Worm (Caenorhabditis elegans) whole organism, dauer: ENCODE results near the gene ceh-7.

Experiments used
- unc-62 ChIP-seq: sonication (generic microtip); optimal IDR thresholded peaks from 2 replicates; lab custom pipeline; 2017; ENCODE audit warnings: missing biosample characterization, missing genetic modification reagents, missing genetic modification characterization

The ceh-7 gene

DNA sequence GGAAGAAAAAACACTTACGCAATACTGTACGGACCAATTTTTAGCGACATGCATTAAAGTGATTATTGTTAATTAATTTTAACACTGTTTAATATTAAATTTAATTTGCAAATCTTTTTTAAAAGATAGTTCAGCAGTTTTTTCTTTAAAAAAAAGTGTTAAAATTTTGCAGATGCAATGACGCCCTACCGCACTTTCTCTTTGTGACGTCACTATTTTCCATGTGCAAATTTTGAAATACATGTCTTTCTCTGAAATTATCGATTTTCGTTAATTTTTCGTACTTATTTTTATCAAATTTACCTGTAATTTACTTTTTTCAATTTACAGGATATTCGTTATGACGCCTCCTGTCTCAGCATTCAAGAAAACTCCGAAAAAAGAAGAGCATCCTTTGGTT is 42.1 kb downstream of the ceh-7 start, which contains the start of the genes piga-1 and eif-2Bepsilon:
TSS of gene piga-1 (minus strand) at position 174 of the 400 bp plus-strand sequence.
TSS of gene eif-2Bepsilon (plus strand) at position 331 of the 400 bp plus-strand sequence.
- TF ChIP-seq unc-62, result no peak

DNA sequence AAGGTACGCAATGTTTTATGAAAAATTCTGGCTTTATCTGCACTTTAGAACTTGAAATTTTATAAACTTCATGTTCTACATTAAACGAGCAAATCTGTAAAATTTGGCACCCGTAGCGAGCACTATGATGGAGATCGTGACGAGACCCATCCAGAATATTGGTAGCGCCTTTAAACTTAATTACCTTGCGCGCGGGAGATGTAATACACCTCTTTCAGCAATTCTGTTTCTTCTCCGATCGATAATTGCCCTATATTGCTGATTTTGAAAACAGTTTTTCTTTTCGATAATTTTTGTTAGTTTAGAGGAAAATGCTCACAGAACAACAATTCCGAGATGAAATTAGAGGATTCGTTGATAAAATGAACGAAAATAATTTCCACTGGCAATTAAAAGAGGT is 44.8 kb downstream of the ceh-7 start, which contains the start of gene atg-10:
TSS of gene atg-10 (plus strand) at position 301 of the 400 bp plus-strand sequence.
- no peak for TF ChIP-seq unc-62
